Worm (Caenorhabditis elegans): ENCODE measurements around the gene hgap-2.

hgap-2 gene

ce11 chrII:8648843-8649242 is 35.9 kb downstream of the hgap-2 start (continued):
- no peak for TF ChIP-seq skn-1 (tag; optimal IDR thresholded peaks at IDR 0.05)
- no peak for TF ChIP-seq unc-130 (GFP tag; optimal IDR thresholded peaks at IDR 0.05)

- TF ChIP-seq nhr-28 (tag; optimal IDR thresholded peaks at IDR 0.05) = no peak
- peak; percentile 94 for TF ChIP-seq aha-1 (tag)
Observed at ce11 chrII:8646437-8646836, 38.3 kb downstream of the hgap-2 start.

- TF ChIP-seq zip-2 (tag; optimal IDR thresholded peaks at IDR 0.05) (no peak), lin-1 (GFP tag; IDR thresholded peaks at IDR 0.05) (no peak), tag-97 (GFP tag; IDR thresholded peaks at IDR 0.05) (no peak), T20F7.1 (GFP tag; optimal IDR thresholded peaks at IDR 0.05) (no peak), mxl-2 (GFP tag; conservative IDR thresholded peaks at IDR 0.05) (no peak), aha-1 (tag) (peak; percentile 50), lir-3 (tag; optimal IDR thresholded peaks at IDR 0.05) (no peak), set-16 (GFP tag; IDR thresholded peaks at IDR 0.05) (no peak), egl-43 (GFP tag; IDR thresholded peaks at IDR 0.05) (no peak)
Observed at ce11 chrII:8643627-8644356, 40.9 kb downstream of the hgap-2 start.

- no peak for TF ChIP-seq mdt-29 (GFP tag; IDR thresholded peaks at IDR 0.05)
- no peak for TF ChIP-seq daf-8 (GFP tag; IDR thresholded peaks at IDR 0.05)
- TF ChIP-seq cey-2 (tag; optimal IDR thresholded peaks at IDR 0.05; ENCODE audit: borderline replicate concordance, insufficient read depth) = no peak
- no peak for TF ChIP-seq snpc-1.2 (GFP tag; IDR thresholded peaks at IDR 0.05)
- TF ChIP-seq zip-11 (GFP tag; IDR thresholded peaks at IDR 0.05) = no peak
- no peak for TF ChIP-seq duxl-1 (tag; optimal IDR thresholded peaks at IDR 0.05; ENCODE audit: poor library complexity)
- TF ChIP-seq tra-1 (GFP tag; IDR thresholded peaks at IDR 0.05) = no peak
- TF ChIP-seq hlh-11 (tag; optimal IDR thresholded peaks at IDR 0.05) = no peak
- TF ChIP-seq F10B5.3 (tag; optimal IDR thresholded peaks at IDR 0.05) = no peak
- no peak for TF ChIP-seq daf-16 (GFP tag; optimal IDR thresholded peaks at IDR 0.05)
- TF ChIP-seq daf-16 (tag; optimal IDR thresholded peaks at IDR 0.05) = no peak
- no peak for TF ChIP-seq nhr-111 (GFP tag; optimal IDR thresholded peaks at IDR 0.05)
- no peak for TF ChIP-seq nhr-6 (tag; optimal IDR thresholded peaks at IDR 0.05)
- no peak for TF ChIP-seq zfp-2 (tag; optimal IDR thresholded peaks at IDR 0.05)
- TF ChIP-seq vab-7 (GFP tag; IDR thresholded peaks at IDR 0.05) = no peak
- TF ChIP-seq lin-39 (tag; optimal IDR thresholded peaks at IDR 0.05) = no peak
- no peak for TF ChIP-seq attf-4 (tag; optimal IDR thresholded peaks at IDR 0.05)
- no peak for TF ChIP-seq spr-1 (tag; optimal IDR thresholded peaks at IDR 0.05)
- no peak for TF ChIP-seq D1046.2 (GFP tag; IDR thresholded peaks at IDR 0.05)
- TF ChIP-seq nhr-41 (GFP tag; IDR thresholded peaks at IDR 0.05) = no peak
- TF ChIP-seq tag-97 (GFP tag; IDR thresholded peaks at IDR 0.05) = no peak
Observed at ce11 chrII:8642376-8642775, 42.3 kb downstream of the hgap-2 start.

- TF ChIP-seq lin-29 (GFP tag; IDR thresholded peaks at IDR 0.05) (no peak), hlh-11 (tag; optimal IDR thresholded peaks at IDR 0.05) (peak; percentile 14), nhr-28 (tag; optimal IDR thresholded peaks at IDR 0.05) (peak; percentile 3), daf-16 (GFP tag; optimal IDR thresholded peaks at IDR 0.05) (no peak), daf-16 (tag; optimal IDR thresholded peaks at IDR 0.05) (peak; percentile 19), daf-12 (tag; optimal IDR thresholded peaks at IDR 0.05) (no peak), dve-1 (tag; optimal IDR thresholded peaks at IDR 0.05; ENCODE audit: insufficient read depth) (peak; percentile 9), ceh-62 (tag; optimal IDR thresholded peaks at IDR 0.05) (no peak), mes-2 (tag; optimal IDR thresholded peaks at IDR 0.05; ENCODE audit: poor library complexity, severe bottlenecking) (peak; percentile 10)
Observed at ce11 chrII:8641131-8641530, 43.6 kb downstream of the hgap-2 start, which contains the start of gene D2085.7. Gene D2085.7 (plus strand): TSS chrII:8641381.
